Worm (Caenorhabditis elegans) whole organism, midembryonic: ENCODE measurements around the gene T13C5.10.

ENCODE experiments used
- cog-1 ChIP-seq: sonication (generic microtip); optimal IDR thresholded peaks from 2 replicates; lab custom pipeline; 2016; ENCODE audit warnings: missing genetic modification characterization, missing compliant biosample characterization
- ref-1 ChIP-seq: fragments of 200-800 bp; sonication (Bioruptor generic); conservative IDR thresholded peaks from 2 replicates; pipeline ENCODE4 v1.3.6; 2022; ENCODE audit warnings: missing genetic modification reagents, missing genetic modification characterization, missing compliant biosample characterization
- tab-1 ChIP-seq: fragments of 200-800 bp; sonication (Bioruptor generic); IDR thresholded peaks from 2 replicates; pipeline ENCODE4 v1.3.6; 2022; ENCODE audit warnings: missing genetic modification characterization, missing compliant biosample characterization
- ztf-29 ChIP-seq: fragments of 200-800 bp; sonication (Bioruptor generic); IDR thresholded peaks from 2 replicates; pipeline ENCODE4 v1.3.6; 2022; ENCODE audit warnings: missing genetic modification reagents, missing genetic modification characterization, missing compliant biosample characterization

DNA sequence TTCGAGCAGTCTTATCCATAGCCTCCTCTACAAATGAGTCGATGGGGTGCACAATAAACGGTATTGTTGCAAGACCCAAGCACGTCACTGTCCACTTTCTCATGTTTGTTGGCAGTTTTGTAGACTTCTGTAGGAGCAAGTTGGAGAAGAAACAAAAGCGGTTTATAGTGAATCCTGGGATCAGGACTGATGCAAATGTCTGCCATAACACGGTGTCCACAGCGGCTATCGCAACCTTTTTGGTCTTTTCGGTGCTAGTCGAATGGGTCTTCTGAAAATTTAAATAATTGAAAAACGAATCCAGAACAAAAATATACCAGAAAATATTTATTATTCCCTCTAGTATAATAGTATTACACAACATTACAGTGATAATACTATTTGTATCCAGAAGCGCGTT, 17.4 kb downstream of the T13C5.10 start:
- no peak for TF ChIP-seq ztf-29 (GFP tag; lab: Robert Waterston, UW)
- TF ChIP-seq tab-1 (GFP tag; lab: Robert Waterston, UW): no peak
- TF ChIP-seq cog-1 (tag; lab: Kevin White, UChicago): no peak
- no peak for TF ChIP-seq ref-1
